Worm (Caenorhabditis elegans) whole organism, L4 larva: ENCODE results near the gene F54F7.14.

Experiments
- F49E8.2 ChIP-seq: sonication (generic microtip); optimal IDR thresholded peaks from 2 replicates; lab custom pipeline; 2016; ENCODE audit warnings: missing compliant biosample characterization, mild to moderate bottlenecking, missing genetic modification characterization, borderline replicate concordance
- dve-1 ChIP-seq: sonication (generic microtip); optimal IDR thresholded peaks from 2 replicates; lab custom pipeline; 2017; ENCODE audit warnings: antibody characterized with exemption, mild to moderate bottlenecking, missing genetic modification characterization, missing compliant biosample characterization; ENCODE audit not compliant: insufficient read depth
- egl-27 ChIP-seq: sonication (generic microtip); optimal IDR thresholded peaks from 3 replicates; lab custom pipeline; 2017; ENCODE audit warnings: missing biosample characterization, missing genetic modification reagents, missing genetic modification characterization
- nhr-11 ChIP-seq: fragments of 150-350 bp; optimal IDR thresholded peaks from 2 replicates; lab custom pipeline; 2014; ENCODE audit warnings: missing biosample characterization, missing genetic modification characterization
- skn-1 ChIP-seq: fragments of 150-350 bp; optimal IDR thresholded peaks from 2 replicates; lab custom pipeline; 2014; ENCODE audit warnings: missing biosample characterization, missing genetic modification characterization

ce11 chrX:11806175-11806853, 44.4 kb upstream of the F54F7.14 start:
- no peak for TF ChIP-seq nhr-11 (tag; lab: Kevin White, UChicago)
- TF ChIP-seq dve-1 = no peak
- no peak for TF ChIP-seq skn-1
- no peak for TF ChIP-seq F49E8.2 (tag; lab: Kevin White, UChicago)
- no peak for TF ChIP-seq egl-27 (tag; lab: Kevin White, UChicago)
